Fruit fly (Drosophila melanogaster) whole organism, adult: ENCODE data around the gene Cyp4g15.

Experiments
- CG12768 ChIP-seq: fragments of 200-800 bp; sonication (Bioruptor generic); optimal IDR thresholded peaks from 2 replicates; lab custom pipeline; 2017; ENCODE audit warnings: missing biosample characterization, missing genetic modification characterization, mild to moderate bottlenecking, moderate library complexity, missing genetic modification reagents
- CG1620 ChIP-seq: fragments of 200-800 bp; sonication (Bioruptor generic); optimal IDR thresholded peaks from 2 replicates; lab custom pipeline; 2016; ENCODE audit warnings: missing biosample characterization, missing genetic modification characterization
- bab1 ChIP-seq: fragments of 200-800 bp; sonication (Bioruptor generic); optimal IDR thresholded peaks from 3 replicates; lab custom pipeline; 2019; ENCODE audit warnings: missing biosample characterization, mild to moderate bottlenecking, missing genetic modification characterization, moderate library complexity
- cic ChIP-seq: fragments of 200-800 bp; sonication (Bioruptor generic); optimal IDR thresholded peaks from 2 replicates; lab custom pipeline; 2017; ENCODE audit warnings: missing biosample characterization, mild to moderate bottlenecking, missing genetic modification characterization, moderate library complexity
- cnc ChIP-seq, 2 experiments: fragments of >200 bp; optimal IDR thresholded peaks; 2 replicates each; lab custom pipeline; 2017
- ovo ChIP-seq: fragments of 200-800 bp; sonication (Bioruptor generic); optimal IDR thresholded peaks from 2 replicates; lab custom pipeline; 2016; ENCODE audit warnings: missing biosample characterization, missing genetic modification characterization
- pad ChIP-seq: fragments of 200-800 bp; sonication (Bioruptor generic); optimal IDR thresholded peaks from 3 replicates; lab custom pipeline; 2017; ENCODE audit warnings: missing biosample characterization, missing genetic modification characterization, mild to moderate bottlenecking, moderate library complexity, missing genetic modification reagents
- tj ChIP-seq: fragments of 200-800 bp; sonication (Bioruptor generic); optimal IDR thresholded peaks from 3 replicates; lab custom pipeline; 2017; ENCODE audit warnings: missing biosample characterization, mild to moderate bottlenecking, missing genetic modification characterization, moderate library complexity
- toe ChIP-seq: fragments of 200-800 bp; sonication (Bioruptor generic); optimal IDR thresholded peaks from 2 replicates; lab custom pipeline; 2016; ENCODE audit warnings: missing biosample characterization, missing genetic modification characterization

dm6 chrX:11451630-11452029 lies 25.2 kb upstream of the Cyp4g15 start:
- no peak for TF ChIP-seq CG1620 (GFP tag; lab: Kevin White, UChicago)
- TF ChIP-seq bab1 (GFP tag; lab: Kevin White, UChicago): peak; percentile 12
- no peak for TF ChIP-seq pad (GFP tag; lab: Kevin White, UChicago)
- TF ChIP-seq tj (GFP tag; lab: Kevin White, UChicago): no peak
- no peak for TF ChIP-seq toe (GFP tag; lab: Kevin White, UChicago)
- TF ChIP-seq cnc (optimal IDR thresholded peaks at IDR 0.05; lab: Kevin White, UChicago): no peak
- no peak for TF ChIP-seq CG12768 (GFP tag; lab: Kevin White, UChicago)
- no peak for TF ChIP-seq ovo (GFP tag; lab: Kevin White, UChicago)
- TF ChIP-seq cic (GFP tag; lab: Kevin White, UChicago): no peak
